Fruit fly (Drosophila melanogaster) whole organism, prepupa: Measurements from ENCODE around the gene Bre1.
A peak's percentile ranks its signal among the peaks of the same experiment; 100 is the strongest.

ENCODE experiments used
- CG10669 ChIP-seq: fragments of 200-800 bp; sonication (Bioruptor generic); optimal IDR thresholded peaks from 3 replicates; lab custom pipeline; 2018; ENCODE audit warnings: missing biosample characterization, mild to moderate bottlenecking, missing genetic modification characterization, moderate library complexity
- CG11294 ChIP-seq: fragments of 200-800 bp; sonication (Bioruptor generic); IDR thresholded peaks from 2 replicates; pipeline ENCODE4 v1.3.6; 2022; ENCODE audit warnings: missing biosample characterization, missing genetic modification characterization
- CG11762 ChIP-seq: fragments of 200-800 bp; sonication (Bioruptor generic); optimal IDR thresholded peaks from 3 replicates; lab custom pipeline; 2016; ENCODE audit warnings: missing biosample characterization, missing genetic modification characterization; ENCODE audit not compliant: insufficient read depth
- CG11902 ChIP-seq: fragments of 200-800 bp; sonication (Bioruptor generic); optimal IDR thresholded peaks from 3 replicates; lab custom pipeline; 2016; ENCODE audit warnings: missing biosample characterization, missing genetic modification characterization
- CG15336 ChIP-seq: fragments of 200-800 bp; sonication (Bioruptor generic); IDR thresholded peaks from 2 replicates; pipeline ENCODE4 v1.3.6; 2022; ENCODE audit warnings: missing biosample characterization, missing genetic modification characterization
- CG1621 ChIP-seq: fragments of 200-800 bp; sonication (Bioruptor generic); optimal IDR thresholded peaks from 3 replicates; lab custom pipeline; 2018; ENCODE audit warnings: missing biosample characterization, mild to moderate bottlenecking, missing genetic modification characterization
- CG16779 ChIP-seq: fragments of 200-800 bp; sonication (Bioruptor generic); optimal IDR thresholded peaks from 3 replicates; lab custom pipeline; 2017; ENCODE audit warnings: missing biosample characterization, mild to moderate bottlenecking, missing genetic modification characterization
- CG3032 ChIP-seq: fragments of 200-800 bp; optimal IDR thresholded peaks from 2 replicates; lab custom pipeline; 2019; ENCODE audit warnings: missing biosample characterization, mild to moderate bottlenecking, missing genetic modification characterization, moderate library complexity
- CG31627 ChIP-seq: fragments of 200-800 bp; sonication (Bioruptor generic); optimal IDR thresholded peaks from 3 replicates; lab custom pipeline; 2016; ENCODE audit warnings: missing biosample characterization, missing genetic modification characterization
- CG32006 ChIP-seq: fragments of 200-800 bp; sonication (Bioruptor generic); optimal IDR thresholded peaks from 3 replicates; lab custom pipeline; 2017; ENCODE audit warnings: missing biosample characterization, mild to moderate bottlenecking, missing genetic modification characterization
- CG34406 ChIP-seq: fragments of 200-800 bp; sonication (Bioruptor generic); optimal IDR thresholded peaks from 3 replicates; lab custom pipeline; 2016; ENCODE audit warnings: missing biosample characterization, missing genetic modification characterization
- CG3919 ChIP-seq: fragments of 200-800 bp; sonication (Bioruptor generic); optimal IDR thresholded peaks from 3 replicates; lab custom pipeline; 2016; ENCODE audit warnings: missing biosample characterization, missing genetic modification characterization
- CG4318 ChIP-seq: fragments of 200-800 bp; sonication (Bioruptor generic); optimal IDR thresholded peaks from 3 replicates; lab custom pipeline; 2017; ENCODE audit warnings: missing biosample characterization, mild to moderate bottlenecking, missing genetic modification characterization
- CG6163 ChIP-seq: fragments of 200-800 bp; sonication (Bioruptor generic); IDR thresholded peaks from 3 replicates; pipeline ENCODE4 v1.3.6; 2022; ENCODE audit warnings: missing biosample characterization, missing genetic modification characterization
- CG6276 ChIP-seq: fragments of 200-800 bp; sonication (Bioruptor generic); optimal IDR thresholded peaks from 2 replicates; lab custom pipeline; 2017; ENCODE audit warnings: missing biosample characterization, mild to moderate bottlenecking, missing genetic modification characterization
- CG6792 ChIP-seq: fragments of 200-800 bp; sonication (Bioruptor generic); optimal IDR thresholded peaks from 3 replicates; lab custom pipeline; 2016; ENCODE audit warnings: missing biosample characterization, missing genetic modification characterization
- CG6808 ChIP-seq: fragments of 200-800 bp; sonication (Bioruptor generic); optimal IDR thresholded peaks from 3 replicates; lab custom pipeline; 2017; ENCODE audit warnings: missing biosample characterization, missing genetic modification characterization, mild to moderate bottlenecking, moderate library complexity, missing genetic modification reagents
- CG6854 ChIP-seq: fragments of 200-800 bp; sonication (Bioruptor generic); optimal IDR thresholded peaks from 2 replicates; lab custom pipeline; 2017; ENCODE audit warnings: missing biosample characterization, mild to moderate bottlenecking, missing genetic modification characterization
- CG7368 ChIP-seq: fragments of 200-800 bp; sonication (Bioruptor generic); optimal IDR thresholded peaks from 3 replicates; lab custom pipeline; 2016; ENCODE audit warnings: missing biosample characterization, missing genetic modification characterization
- CG8119 ChIP-seq: fragments of 200-800 bp; sonication (Bioruptor generic); IDR thresholded peaks from 3 replicates; pipeline ENCODE4 v1.3.6; 2022; ENCODE audit warnings: missing biosample characterization, missing genetic modification characterization
- CG8319 ChIP-seq: fragments of 200-800 bp; sonication (Bioruptor generic); optimal IDR thresholded peaks from 3 replicates; lab custom pipeline; 2016; ENCODE audit warnings: missing biosample characterization, missing genetic modification characterization
- CG9139 ChIP-seq: fragments of 200-800 bp; sonication (Bioruptor generic); optimal IDR thresholded peaks from 3 replicates; lab custom pipeline; 2017; ENCODE audit warnings: missing biosample characterization, mild to moderate bottlenecking, missing genetic modification characterization
- Eip75B ChIP-seq: fragments of 200-800 bp; sonication (Bioruptor generic); optimal IDR thresholded peaks from 3 replicates; lab custom pipeline; 2016; ENCODE audit warnings: missing biosample characterization, missing genetic modification characterization
- Eip78C ChIP-seq: fragments of 200-800 bp; sonication (Bioruptor generic); peaks from one replicate; lab custom pipeline; 2016; ENCODE audit warnings: missing biosample characterization, missing genetic modification characterization
- Eip93F ChIP-seq: fragments of 200-800 bp; sonication (Bioruptor generic); optimal IDR thresholded peaks from 2 replicates; lab custom pipeline; 2016; ENCODE audit warnings: missing biosample characterization, mild to moderate bottlenecking, missing genetic modification characterization
- Ets21C ChIP-seq: fragments of 200-800 bp; sonication (Bioruptor generic); optimal IDR thresholded peaks from 3 replicates; lab custom pipeline; 2016; ENCODE audit warnings: missing biosample characterization, missing genetic modification characterization
- Ets96B ChIP-seq: fragments of 200-800 bp; optimal IDR thresholded peaks from 2 replicates; lab custom pipeline; 2019; ENCODE audit warnings: missing biosample characterization, mild to moderate bottlenecking, missing genetic modification characterization, moderate library complexity
- Gug ChIP-seq: fragments of 200-800 bp; sonication (Bioruptor generic); IDR thresholded peaks from 2 replicates; pipeline ENCODE4 v1.3.6; 2022; ENCODE audit warnings: missing biosample characterization, missing genetic modification characterization
- Hr38 ChIP-seq: sonication (Bioruptor generic); optimal IDR thresholded peaks from 2 replicates; lab custom pipeline; 2016; ENCODE audit warnings: missing biosample characterization, missing genetic modification characterization
- Hr39 ChIP-seq: fragments of 200-800 bp; sonication (Bioruptor generic); optimal IDR thresholded peaks from 2 replicates; lab custom pipeline; 2016; ENCODE audit warnings: missing biosample characterization, missing genetic modification characterization
- Lpt ChIP-seq: fragments of 200-800 bp; sonication (Bioruptor generic); optimal IDR thresholded peaks from 3 replicates; lab custom pipeline; 2016; ENCODE audit warnings: missing biosample characterization, missing genetic modification characterization
- Met ChIP-seq: fragments of 200-800 bp; sonication (Bioruptor generic); optimal IDR thresholded peaks from 3 replicates; lab custom pipeline; 2016; ENCODE audit warnings: missing biosample characterization, missing genetic modification characterization
- OdsH ChIP-seq: fragments of 200-800 bp; sonication (Bioruptor generic); optimal IDR thresholded peaks from 3 replicates; lab custom pipeline; 2016; ENCODE audit warnings: missing biosample characterization, missing genetic modification characterization
- Smox ChIP-seq: fragments of 200-800 bp; sonication (Bioruptor generic); optimal IDR thresholded peaks from 3 replicates; lab custom pipeline; 2016; ENCODE audit warnings: missing biosample characterization, missing genetic modification characterization
- Sox102F ChIP-seq: fragments of 200-800 bp; sonication (Bioruptor generic); optimal IDR thresholded peaks from 2 replicates; lab custom pipeline; 2016; ENCODE audit warnings: missing biosample characterization, mild to moderate bottlenecking, missing genetic modification characterization
- Sox14 ChIP-seq: fragments of 200-800 bp; sonication (Bioruptor generic); optimal IDR thresholded peaks from 3 replicates; lab custom pipeline; 2016; ENCODE audit warnings: missing biosample characterization, missing genetic modification characterization
- Sox15 ChIP-seq: fragments of 200-800 bp; sonication (Bioruptor generic); optimal IDR thresholded peaks from 3 replicates; lab custom pipeline; 2016; ENCODE audit warnings: missing biosample characterization, missing genetic modification characterization
- achi ChIP-seq: fragments of 200-800 bp; sonication (Bioruptor generic); optimal IDR thresholded peaks from 3 replicates; lab custom pipeline; 2016; ENCODE audit warnings: missing biosample characterization, missing genetic modification characterization
- cyc ChIP-seq: fragments of 200-800 bp; sonication (Bioruptor generic); optimal IDR thresholded peaks from 3 replicates; lab custom pipeline; 2016; ENCODE audit warnings: missing biosample characterization, missing genetic modification characterization
- dac ChIP-seq: fragments of 200-800 bp; sonication (Bioruptor generic); optimal IDR thresholded peaks from 2 replicates; lab custom pipeline; 2017; ENCODE audit warnings: missing biosample characterization, mild to moderate bottlenecking, missing genetic modification characterization
- dsx ChIP-seq: fragments of 200-800 bp; optimal IDR thresholded peaks from 3 replicates; lab custom pipeline; 2019; ENCODE audit warnings: missing biosample characterization, mild to moderate bottlenecking, missing genetic modification characterization, moderate library complexity; ENCODE audit not compliant: poor library complexity, severe bottlenecking
- eg ChIP-seq: fragments of 200-800 bp; sonication (Bioruptor generic); IDR thresholded peaks from 3 replicates; pipeline ENCODE4 v1.3.6; 2022; ENCODE audit warnings: missing biosample characterization, missing genetic modification characterization
- esn ChIP-seq: fragments of 200-800 bp; sonication (Bioruptor generic); optimal IDR thresholded peaks from 2 replicates; lab custom pipeline; 2016; ENCODE audit warnings: missing biosample characterization, mild to moderate bottlenecking, missing genetic modification characterization, moderate library complexity
- fd59A ChIP-seq: fragments of 200-800 bp; sonication (Bioruptor generic); optimal IDR thresholded peaks from 2 replicates; lab custom pipeline; 2017; ENCODE audit warnings: missing biosample characterization, mild to moderate bottlenecking, missing genetic modification characterization, missing genetic modification reagents
- fd85E ChIP-seq: fragments of 200-800 bp; sonication (Bioruptor generic); optimal IDR thresholded peaks from 3 replicates; lab custom pipeline; 2016; ENCODE audit warnings: missing biosample characterization, missing genetic modification characterization
- fkh ChIP-seq: fragments of 200-800 bp; sonication (Bioruptor generic); optimal IDR thresholded peaks from 3 replicates; lab custom pipeline; 2017; ENCODE audit warnings: missing biosample characterization, mild to moderate bottlenecking, missing genetic modification characterization, moderate library complexity
- lz ChIP-seq: fragments of 200-800 bp; sonication (Bioruptor generic); optimal IDR thresholded peaks from 3 replicates; lab custom pipeline; 2016; ENCODE audit warnings: missing biosample characterization, missing genetic modification characterization
- net ChIP-seq: fragments of 200-800 bp; sonication (Bioruptor generic); optimal IDR thresholded peaks from 3 replicates; lab custom pipeline; 2016; ENCODE audit warnings: missing biosample characterization, missing genetic modification characterization
- pdm3 ChIP-seq: fragments of 200-800 bp; sonication (Bioruptor generic); optimal IDR thresholded peaks from 3 replicates; lab custom pipeline; 2016; ENCODE audit warnings: missing biosample characterization, missing genetic modification characterization
- salr ChIP-seq, 2 experiments: fragments of 200-800 bp; sonication (Bioruptor generic); optimal IDR thresholded peaks; 3 replicates each; lab custom pipeline; 2016 to 2018; ENCODE audit warnings: missing biosample characterization in 2 of 2, missing genetic modification characterization in 2 of 2, mild to moderate bottlenecking in 1 of 2
- spab ChIP-seq: fragments of 200-800 bp; sonication (Bioruptor generic); optimal IDR thresholded peaks from 2 replicates; lab custom pipeline; 2017; ENCODE audit warnings: missing biosample characterization, mild to moderate bottlenecking, missing genetic modification characterization, missing genetic modification reagents
- svp ChIP-seq: fragments of 200-800 bp; sonication (Bioruptor generic); peaks from one replicate; lab custom pipeline; 2016; ENCODE audit warnings: missing biosample characterization, missing genetic modification characterization
- topi ChIP-seq: fragments of 200-800 bp; sonication (Bioruptor generic); optimal IDR thresholded peaks from 3 replicates; lab custom pipeline; 2016; ENCODE audit warnings: missing biosample characterization, missing genetic modification characterization
- vri ChIP-seq: fragments of 200-800 bp; sonication (Bioruptor generic); optimal IDR thresholded peaks from 3 replicates; lab custom pipeline; 2016; ENCODE audit warnings: missing biosample characterization, mild to moderate bottlenecking, missing genetic modification characterization

The Bre1 gene

DNA sequence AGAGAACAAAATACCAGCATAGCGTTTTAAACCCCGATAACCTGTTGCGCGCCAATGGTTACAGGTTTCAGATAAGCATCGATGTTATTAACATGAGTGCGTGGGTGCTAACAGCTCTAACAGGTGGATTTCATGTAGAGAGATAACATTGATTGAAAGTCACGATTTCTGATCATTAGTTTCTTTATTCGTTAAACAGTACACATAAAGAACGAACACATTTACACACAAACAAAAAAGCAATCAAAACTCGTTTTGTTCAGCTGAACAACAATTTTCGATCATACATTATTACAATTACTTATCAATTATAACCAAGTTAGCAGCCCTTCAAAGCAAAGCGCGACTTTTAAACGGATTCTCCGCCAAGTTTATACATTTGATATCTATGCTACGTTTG, 4.3 kb downstream of the Bre1 start:
- TF ChIP-seq CG10669 (GFP tag; lab: Kevin White, UChicago) = no peak
- no peak for TF ChIP-seq Sox15 (GFP tag; lab: Kevin White, UChicago)
- TF ChIP-seq Smox (GFP tag; lab: Kevin White, UChicago) = no peak
- no peak for TF ChIP-seq Gug (GFP tag; lab: Robert Waterston, UW)
- no peak for TF ChIP-seq CG8319 (GFP tag; lab: Kevin White, UChicago)
- no peak for TF ChIP-seq fd85E (GFP tag; lab: Kevin White, UChicago)
- TF ChIP-seq achi = no peak
- no peak for TF ChIP-seq dsx (GFP tag; lab: Kevin White, UChicago)
- TF ChIP-seq CG15336 (GFP tag; lab: Robert Waterston, UW) = peak; percentile 27; the same call in 1 of the 2 replicates
- peak; percentile 43 for TF ChIP-seq Hr39 (GFP tag; lab: Kevin White, UChicago)
- no peak for TF ChIP-seq CG11762
- peak; percentile 37 for TF ChIP-seq cyc (GFP tag; lab: Kevin White, UChicago)
- no peak for TF ChIP-seq fd59A (GFP tag; lab: Kevin White, UChicago)
- TF ChIP-seq Eip75B = no peak
- TF ChIP-seq CG1621 (tag; lab: Kevin White, UChicago) = no peak
- TF ChIP-seq svp = no peak
- TF ChIP-seq Eip93F = no peak
- peak; percentile 60 for TF ChIP-seq esn
- peak; percentile 17 for TF ChIP-seq CG31627 (GFP tag; lab: Kevin White, UChicago)
- no peak for TF ChIP-seq Sox14
- no peak for TF ChIP-seq Lpt (GFP tag; lab: Kevin White, UChicago)
- TF ChIP-seq CG6808 (GFP tag; lab: Kevin White, UChicago) = no peak
- TF ChIP-seq CG3032 (tag; lab: Kevin White, UChicago) = peak; percentile 34
- TF ChIP-seq pdm3 = no peak
- no peak for TF ChIP-seq Ets96B (tag; lab: Kevin White, UChicago)
- TF ChIP-seq topi = peak; percentile 36
- TF ChIP-seq lz (GFP tag; lab: Kevin White, UChicago) = peak; percentile 57
- no peak for TF ChIP-seq CG7368 (GFP tag; lab: Kevin White, UChicago)
- TF ChIP-seq CG34406 (GFP tag; lab: Kevin White, UChicago) = no peak
- TF ChIP-seq CG32006 (GFP tag; lab: Kevin White, UChicago) = no peak
- no peak for TF ChIP-seq dac (GFP tag; lab: Kevin White, UChicago)
- no peak for TF ChIP-seq Ets21C
- no peak for TF ChIP-seq spab (GFP tag; lab: Kevin White, UChicago)
- no peak for TF ChIP-seq CG4318
- peak; percentile 86 for TF ChIP-seq Eip78C (GFP tag; lab: Kevin White, UChicago)
- no peak for TF ChIP-seq eg (GFP tag; lab: Robert Waterston, UW)
- TF ChIP-seq CG8119 (GFP tag; lab: Robert Waterston, UW) = no peak
- no peak for TF ChIP-seq Hr38 (GFP tag; lab: Kevin White, UChicago)
- TF ChIP-seq net = no peak
- no peak for TF ChIP-seq CG16779
- no peak for TF ChIP-seq fkh (GFP tag; lab: Kevin White, UChicago)
- TF ChIP-seq CG3919 = no peak
- no peak for TF ChIP-seq salr (GFP tag; optimal IDR thresholded peaks at IDR 0.05; lab: Kevin White, UChicago)
- TF ChIP-seq CG11902 (GFP tag; lab: Kevin White, UChicago) = no peak
- TF ChIP-seq OdsH (GFP tag; lab: Kevin White, UChicago) = no peak
- no peak for TF ChIP-seq CG11294 (GFP tag; lab: Robert Waterston, UW)
- TF ChIP-seq CG6792 (GFP tag; lab: Kevin White, UChicago) = no peak
- TF ChIP-seq vri (GFP tag; lab: Kevin White, UChicago) = no peak
- no peak for TF ChIP-seq CG9139 (GFP tag; lab: Kevin White, UChicago)
- TF ChIP-seq Sox102F (GFP tag; lab: Kevin White, UChicago) = no peak
- TF ChIP-seq CG6163 (GFP tag; lab: Robert Waterston, UW) = no peak
- TF ChIP-seq CG6854 (GFP tag; lab: Kevin White, UChicago) = no peak
- no peak for TF ChIP-seq CG6276
- no peak for TF ChIP-seq Met (GFP tag; lab: Kevin White, UChicago)
